Worm (Caenorhabditis elegans): ENCODE results near the gene VM106R.1.

The VM106R.1 gene

DNA sequence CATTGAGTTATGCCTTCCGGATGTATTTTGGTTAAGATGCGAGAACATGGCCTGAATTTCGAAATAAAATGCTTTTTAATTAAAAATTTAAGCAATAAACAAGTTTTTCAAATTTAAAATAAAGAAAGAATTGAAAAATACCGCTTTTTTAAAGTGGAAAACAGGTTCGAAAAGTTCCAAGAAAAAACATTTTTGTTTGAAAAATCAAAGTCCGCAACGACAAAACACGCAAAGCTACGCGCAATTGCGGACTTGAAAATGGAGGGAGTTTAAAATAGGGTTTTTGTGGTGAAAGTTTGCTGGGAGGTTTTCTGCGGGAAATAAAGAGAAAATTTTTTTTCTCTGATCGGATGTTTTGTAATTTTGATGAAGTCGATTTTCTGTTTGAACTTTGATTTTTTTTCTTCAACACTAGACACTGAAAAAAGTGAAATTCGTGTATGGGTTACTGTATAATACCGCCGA is 30.5 kb downstream of the VM106R.1 start, which contains the start of gene npp-19 (continued):
- no peak for TF ChIP-seq elt-3 (tag; optimal IDR thresholded peaks at IDR 0.05)
- TF ChIP-seq snpc-4 (tag; optimal IDR thresholded peaks at IDR 0.05) = no peak
- TF ChIP-seq nhr-2 (tag; optimal IDR thresholded peaks at IDR 0.05) = no peak

DNA sequence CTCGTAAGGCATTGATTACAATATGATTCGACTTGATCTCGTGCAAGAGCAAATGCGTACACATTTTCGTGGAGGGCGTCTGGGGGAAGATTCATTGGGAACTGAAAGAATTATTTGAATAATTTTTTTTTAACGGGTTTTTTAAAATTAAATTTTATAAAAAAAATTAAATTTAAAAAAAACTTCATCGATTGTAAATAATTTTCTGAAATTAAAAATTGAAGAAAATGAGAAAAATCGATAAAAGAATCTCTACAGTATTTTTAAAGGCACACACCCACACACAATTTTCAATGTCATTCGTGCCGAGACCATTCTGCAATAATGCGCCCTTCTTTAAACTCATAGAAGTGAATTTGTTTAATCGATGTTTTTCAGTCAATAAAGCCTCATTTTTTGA is 32.8 kb downstream of the VM106R.1 start, which contains the start of gene set-14:
set-14 (minus strand) TSS at position 101 of the 400 bp plus-strand sequence.
- no peak for TF ChIP-seq ztf-11 (tag; optimal IDR thresholded peaks at IDR 0.05)
- TF ChIP-seq sptf-1 (tag; optimal IDR thresholded peaks at IDR 0.05) = no peak
- no peak for TF ChIP-seq mab-5 (tag; optimal IDR thresholded peaks at IDR 0.05)
- no peak for TF ChIP-seq snpc-4 (tag; optimal IDR thresholded peaks at IDR 0.05)
- TF ChIP-seq nhr-2 (tag; optimal IDR thresholded peaks at IDR 0.05) = no peak
- no peak for TF ChIP-seq lin-32 (GFP tag; optimal IDR thresholded peaks at IDR 0.05)
- TF ChIP-seq mep-1 (tag; optimal IDR thresholded peaks at IDR 0.05) = no peak
- TF ChIP-seq unc-120 (tag; optimal IDR thresholded peaks at IDR 0.05; ENCODE audit: poor library complexity, severe bottlenecking) = no peak

DNA sequence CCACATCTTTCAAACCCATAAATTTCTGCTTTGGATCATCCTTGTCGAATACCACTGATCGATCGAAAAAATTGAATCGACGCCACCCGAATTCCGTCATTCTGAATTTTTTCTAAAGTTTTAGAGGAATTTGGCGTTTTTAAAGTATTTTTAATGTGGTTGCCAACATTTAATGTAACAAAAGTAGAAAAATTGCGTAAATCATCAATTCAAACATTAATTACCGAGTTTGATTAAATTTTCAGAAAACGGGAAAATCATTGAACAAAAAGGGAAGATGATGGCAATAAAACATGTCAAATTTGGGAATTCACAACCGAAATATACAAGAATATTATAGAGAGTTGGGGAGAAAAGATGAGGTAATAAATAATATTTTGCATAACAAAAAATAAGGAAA is 35.6 kb downstream of the VM106R.1 start, which contains the start of gene vps-11:
vps-11 (minus strand) TSS at position 101 of the 400 bp plus-strand sequence.
- no peak for TF ChIP-seq nhr-237 (tag; optimal IDR thresholded peaks at IDR 0.05)
- no peak for TF ChIP-seq zip-8 (tag; optimal IDR thresholded peaks at IDR 0.05)

DNA sequence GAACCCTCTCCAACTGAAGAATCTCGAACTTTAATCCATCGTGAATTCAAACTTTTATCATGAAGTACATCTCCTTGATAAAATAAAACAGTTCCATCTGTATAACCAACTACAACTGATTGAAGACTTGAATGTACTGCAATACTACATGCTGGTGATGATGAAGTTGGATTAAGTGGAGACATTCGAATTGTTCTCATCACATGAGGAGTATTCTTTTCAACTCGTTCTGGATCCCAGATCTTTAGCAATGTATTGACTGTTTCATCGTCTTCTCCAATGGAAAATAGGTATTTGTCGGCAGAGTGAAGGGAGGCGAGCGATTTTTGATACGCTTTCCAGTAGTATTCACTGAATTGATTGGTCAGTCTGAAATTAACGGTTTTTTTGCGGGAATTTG is 36.4 kb downstream of the VM106R.1 start:
- no peak for TF ChIP-seq nhr-76 (tag; optimal IDR thresholded peaks at IDR 0.05)
- TF ChIP-seq nhr-2 (tag; optimal IDR thresholded peaks at IDR 0.05) = no peak
- TF ChIP-seq ceh-83 (GFP tag; optimal IDR thresholded peaks at IDR 0.05) = no peak
- TF ChIP-seq ham-2 (GFP tag; optimal IDR thresholded peaks at IDR 0.05) = no peak
- no peak for TF ChIP-seq cnd-1 (tag; optimal IDR thresholded peaks at IDR 0.05)
- no peak for TF ChIP-seq elt-3 (tag; optimal IDR thresholded peaks at IDR 0.05)
- no peak for TF ChIP-seq unc-120 (tag; optimal IDR thresholded peaks at IDR 0.05; ENCODE audit: poor library complexity, severe bottlenecking)
- no peak for TF ChIP-seq zip-8 (tag; optimal IDR thresholded peaks at IDR 0.05)
- no peak for TF ChIP-seq unc-39 (tag; optimal IDR thresholded peaks at IDR 0.05)
- TF ChIP-seq sem-2 (GFP tag; optimal IDR thresholded peaks at IDR 0.05) = no peak
- no peak for TF ChIP-seq snpc-4 (tag; optimal IDR thresholded peaks at IDR 0.05)
- TF ChIP-seq hlh-1 (tag; optimal IDR thresholded peaks at IDR 0.05) = no peak
- no peak for TF ChIP-seq mls-2 (tag; optimal IDR thresholded peaks at IDR 0.05)
- no peak for TF ChIP-seq elt-1 (tag; optimal IDR thresholded peaks at IDR 0.05; ENCODE audit: borderline replicate concordance, insufficient read depth)
- TF ChIP-seq blmp-1 (tag; optimal IDR thresholded peaks at IDR 0.05) = no peak
- no peak for TF ChIP-seq ceh-39 (tag; optimal IDR thresholded peaks at IDR 0.05)
- TF ChIP-seq unc-62 (GFP tag; optimal IDR thresholded peaks at IDR 0.05) = no peak
- no peak for TF ChIP-seq drap-1 (GFP tag; optimal IDR thresholded peaks at IDR 0.05)
- TF ChIP-seq bed-3 (GFP tag; optimal IDR thresholded peaks at IDR 0.05) = no peak
- no peak for TF ChIP-seq mab-5 (tag; optimal IDR thresholded peaks at IDR 0.05)

DNA sequence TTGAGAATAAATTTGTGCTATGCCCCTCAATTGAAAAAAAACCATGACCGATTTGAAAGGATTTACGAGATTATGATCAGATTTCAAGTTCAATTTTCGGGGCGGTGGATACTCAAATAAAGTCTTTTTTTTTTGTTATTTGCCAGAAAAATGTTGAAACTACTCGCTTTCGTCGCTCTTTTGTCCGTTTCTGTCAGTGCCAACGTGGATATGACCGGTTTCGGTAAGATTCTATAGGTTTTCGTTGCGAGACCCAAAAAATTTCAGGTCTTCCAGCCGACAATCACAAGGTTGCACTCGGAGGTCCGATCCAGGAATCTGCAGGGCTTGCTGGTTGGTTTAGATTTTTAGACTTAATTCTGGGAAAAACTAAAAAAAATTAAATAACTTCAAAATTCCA is 41.7 kb downstream of the VM106R.1 start, which contains the start of gene tag-209:
tag-209 (plus strand) TSS at position 73 of the 400 bp plus-strand sequence.
- TF ChIP-seq ham-2 (GFP tag; optimal IDR thresholded peaks at IDR 0.05) = no peak
- TF ChIP-seq sptf-1 (tag; optimal IDR thresholded peaks at IDR 0.05) = no peak
- no peak for TF ChIP-seq snpc-4 (tag; optimal IDR thresholded peaks at IDR 0.05)
- no peak for TF ChIP-seq mab-5 (tag; optimal IDR thresholded peaks at IDR 0.05)
- no peak for TF ChIP-seq lin-13 (tag; optimal IDR thresholded peaks at IDR 0.05)
- no peak for TF ChIP-seq pha-4 (tag; optimal IDR thresholded peaks at IDR 0.05)
- TF ChIP-seq ces-1 (GFP tag; optimal IDR thresholded peaks at IDR 0.05) = no peak
- no peak for TF ChIP-seq sem-2 (GFP tag; optimal IDR thresholded peaks at IDR 0.05)
- no peak for TF ChIP-seq unc-62 (GFP tag; optimal IDR thresholded peaks at IDR 0.05)
- no peak for TF ChIP-seq mls-2 (tag; optimal IDR thresholded peaks at IDR 0.05)

DNA sequence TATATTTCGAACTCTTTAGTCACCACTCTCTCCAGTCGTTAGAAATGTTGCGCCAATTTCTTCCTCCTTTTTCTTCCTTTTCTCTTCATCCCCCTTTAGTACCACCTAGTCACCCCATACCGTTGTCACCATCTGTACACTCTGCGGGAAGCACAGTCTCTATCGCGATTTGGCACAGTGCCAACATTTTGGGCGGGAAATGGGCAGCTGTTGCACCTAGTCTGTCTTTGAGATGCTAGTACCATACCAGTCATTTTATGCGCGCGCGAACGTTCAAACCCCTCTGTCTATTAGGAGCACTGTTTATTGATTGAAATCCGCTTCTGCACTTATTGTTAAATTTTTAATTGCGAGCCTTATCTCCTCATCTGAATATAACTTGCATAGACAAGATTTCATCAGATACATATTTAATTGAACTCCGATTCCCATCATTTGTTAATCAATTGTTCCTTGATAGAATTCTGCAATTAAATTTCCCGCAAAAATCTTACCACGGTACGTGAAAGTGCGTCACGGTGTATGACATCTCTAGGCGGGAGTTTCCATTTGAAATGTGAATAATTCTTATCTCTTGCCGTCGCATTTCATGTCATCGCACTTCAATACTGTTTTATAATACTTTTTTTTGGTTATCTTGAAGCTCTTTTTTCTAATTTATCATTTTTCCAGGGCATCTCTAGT is 44.1 kb downstream of the VM106R.1 start, which contains the start of gene cdl-1:
cdl-1 (plus strand) TSS at position 673 of the 684 bp plus-strand sequence.
- no peak for TF ChIP-seq unc-39 (tag; optimal IDR thresholded peaks at IDR 0.05)
- TF ChIP-seq ceh-39 (tag; optimal IDR thresholded peaks at IDR 0.05) = no peak
- no peak for TF ChIP-seq ztf-11 (tag; optimal IDR thresholded peaks at IDR 0.05)
- no peak for TF ChIP-seq tbx-8 (GFP tag; optimal IDR thresholded peaks at IDR 0.05)
- TF ChIP-seq hlh-1 (tag; optimal IDR thresholded peaks at IDR 0.05) = peak; percentile 33
- TF ChIP-seq cnd-1 (tag; optimal IDR thresholded peaks at IDR 0.05) = peak; percentile 69
- no peak for TF ChIP-seq nhr-28 (tag; optimal IDR thresholded peaks at IDR 0.05)
- no peak for TF ChIP-seq blmp-1 (tag; optimal IDR thresholded peaks at IDR 0.05)
- TF ChIP-seq bed-3 (GFP tag; optimal IDR thresholded peaks at IDR 0.05) = no peak
- no peak for TF ChIP-seq nhr-76 (tag; optimal IDR thresholded peaks at IDR 0.05)
- no peak for TF ChIP-seq elt-3 (tag; optimal IDR thresholded peaks at IDR 0.05)
- no peak for TF ChIP-seq mep-1 (tag; optimal IDR thresholded peaks at IDR 0.05)
- TF ChIP-seq lsy-2 (tag; optimal IDR thresholded peaks at IDR 0.05) = peak; percentile 22
- no peak for TF ChIP-seq sem-2 (GFP tag; optimal IDR thresholded peaks at IDR 0.05)
- no peak for TF ChIP-seq sptf-1 (tag; optimal IDR thresholded peaks at IDR 0.05)
- no peak for TF ChIP-seq nhr-12 (tag; optimal IDR thresholded peaks at IDR 0.05)
- TF ChIP-seq snpc-4 (tag; optimal IDR thresholded peaks at IDR 0.05) = no peak
- no peak for TF ChIP-seq zip-8 (tag; optimal IDR thresholded peaks at IDR 0.05)
- no peak for TF ChIP-seq ham-2 (GFP tag; optimal IDR thresholded peaks at IDR 0.05)
- no peak for TF ChIP-seq mab-5 (tag; optimal IDR thresholded peaks at IDR 0.05)
- no peak for TF ChIP-seq M03D4.4 (tag; optimal IDR thresholded peaks at IDR 0.05)
- TF ChIP-seq unc-62 (GFP tag; optimal IDR thresholded peaks at IDR 0.05) = no peak
- no peak for TF ChIP-seq pha-4 (tag; optimal IDR thresholded peaks at IDR 0.05)
- TF ChIP-seq elt-1 (tag; optimal IDR thresholded peaks at IDR 0.05; ENCODE audit: borderline replicate concordance, insufficient read depth) = no peak
- TF ChIP-seq nhr-2 (tag; optimal IDR thresholded peaks at IDR 0.05) = peak; percentile 59
- TF ChIP-seq ces-1 (GFP tag; optimal IDR thresholded peaks at IDR 0.05) = peak; percentile 51
- TF ChIP-seq mls-2 (tag; optimal IDR thresholded peaks at IDR 0.05) = no peak
- no peak for TF ChIP-seq flh-1 (GFP tag; optimal IDR thresholded peaks at IDR 0.05)
- no peak for TF ChIP-seq lin-13 (tag; optimal IDR thresholded peaks at IDR 0.05)
- peak; percentile 6 for TF ChIP-seq nhr-237 (tag; optimal IDR thresholded peaks at IDR 0.05)

Measured in whole organism, mixed stage, embryonic.